Worm (Caenorhabditis elegans) whole organism, mixed stage, embryonic: ENCODE data around the gene K07F5.15.

Experiments used
- drap-1 ChIP-seq: fragments of 200-800 bp; sonication (Bioruptor generic); optimal IDR thresholded peaks from 3 replicates; lab custom pipeline; 2018; ENCODE audit warnings: mild to moderate bottlenecking, missing genetic modification characterization, missing compliant biosample characterization
- elt-3 ChIP-seq: fragments of 150-350 bp; optimal IDR thresholded peaks from 2 replicates; lab custom pipeline; 2014; ENCODE audit warnings: missing biosample characterization, missing genetic modification characterization
- flh-1 ChIP-seq: fragments of 200-800 bp; sonication (Bioruptor generic); optimal IDR thresholded peaks from 2 replicates; lab custom pipeline; 2018; ENCODE audit warnings: mild to moderate bottlenecking, missing genetic modification characterization, moderate library complexity, missing compliant biosample characterization
- nhr-12 ChIP-seq: fragments of 150-350 bp; optimal IDR thresholded peaks from 2 replicates; lab custom pipeline; 2014; ENCODE audit warnings: missing biosample characterization, missing genetic modification characterization
- nhr-237 ChIP-seq: fragments of 150-350 bp; optimal IDR thresholded peaks from 2 replicates; lab custom pipeline; 2014; ENCODE audit warnings: missing biosample characterization, missing genetic modification characterization
- nhr-28 ChIP-seq: fragments of 150-350 bp; optimal IDR thresholded peaks from 2 replicates; lab custom pipeline; 2014; ENCODE audit warnings: missing biosample characterization, missing genetic modification characterization
- nhr-76 ChIP-seq: sonication (generic microtip); optimal IDR thresholded peaks from 2 replicates; lab custom pipeline; 2017; ENCODE audit warnings: missing biosample characterization, missing genetic modification characterization
- pha-4 ChIP-seq: fragments of 150-350 bp; optimal IDR thresholded peaks from 2 replicates; lab custom pipeline; 2018; ENCODE audit warnings: missing biosample characterization, missing genetic modification reagents, missing genetic modification characterization
- snpc-4 ChIP-seq: fragments of 150-350 bp; optimal IDR thresholded peaks from 2 replicates; lab custom pipeline; 2014; ENCODE audit warnings: missing biosample characterization, missing genetic modification characterization
- unc-39 ChIP-seq: fragments of 150-350 bp; optimal IDR thresholded peaks from 2 replicates; lab custom pipeline; 2014; ENCODE audit warnings: missing biosample characterization, missing genetic modification characterization
- unc-62 ChIP-seq: fragments of 150-350 bp; optimal IDR thresholded peaks from 2 replicates; lab custom pipeline; 2014; ENCODE audit warnings: missing biosample characterization, missing genetic modification reagents, missing genetic modification characterization
- ztf-11 ChIP-seq: fragments of 150-350 bp; optimal IDR thresholded peaks from 2 replicates; lab custom pipeline; 2014; ENCODE audit warnings: missing biosample characterization, missing genetic modification characterization

- TF ChIP-seq snpc-4 (tag; lab: Kevin White, UChicago) (no peak), ztf-11 (no peak), elt-3 (tag; lab: Kevin White, UChicago) (no peak), drap-1 (GFP tag; lab: Kevin White, UChicago) (no peak), pha-4 (tag; lab: Kevin White, UChicago) (no peak), nhr-76 (tag; lab: Kevin White, UChicago) (no peak), nhr-28 (tag; lab: Kevin White, UChicago) (no peak), unc-39 (tag; lab: Kevin White, UChicago) (no peak), nhr-237 (tag; lab: Kevin White, UChicago) (no peak), flh-1 (GFP tag; lab: Kevin White, UChicago) (no peak), unc-62 (GFP tag; lab: Kevin White, UChicago) (no peak), nhr-12 (tag; lab: Kevin White, UChicago) (no peak)
Observed at ce11 chrIV:9850931-9851330, 13.9 kb upstream of the K07F5.15 start, which contains the start of gene ssp-10.
